Worm (Caenorhabditis elegans) whole organism, L4 larva: ENCODE results near the gene cutl-21.

Experiments used
- D1046.2 ChIP-seq: fragments of 200-800 bp; sonication (Bioruptor generic); IDR thresholded peaks from 2 replicates; pipeline ENCODE4 v1.3.6; 2022; ENCODE audit warnings: missing genetic modification characterization, missing compliant biosample characterization
- F49E8.2 ChIP-seq: sonication (generic microtip); optimal IDR thresholded peaks from 2 replicates; lab custom pipeline; 2016; ENCODE audit warnings: missing compliant biosample characterization, mild to moderate bottlenecking, missing genetic modification characterization, borderline replicate concordance
- T20F7.1 ChIP-seq: fragments of 200-800 bp; sonication (Bioruptor generic); optimal IDR thresholded peaks from 2 replicates; lab custom pipeline; 2018; ENCODE audit warnings: mild to moderate bottlenecking, missing genetic modification characterization, missing compliant biosample characterization
- Y105C5A.15 ChIP-seq: fragments of 200-800 bp; sonication (Bioruptor generic); IDR thresholded peaks from 2 replicates; pipeline ENCODE4 v1.3.6; 2022; ENCODE audit warnings: missing genetic modification characterization, missing compliant biosample characterization
- Y75B8A.6 ChIP-seq: fragments of 200-800 bp; sonication (Bioruptor generic); IDR thresholded peaks from 2 replicates; pipeline ENCODE4 v1.3.6; 2022; ENCODE audit warnings: missing genetic modification reagents, missing genetic modification characterization, missing compliant biosample characterization
- attf-4 ChIP-seq: sonication (generic microtip); optimal IDR thresholded peaks from 3 replicates; lab custom pipeline; 2017; ENCODE audit warnings: missing biosample characterization, missing genetic modification characterization
- ceh-32 ChIP-seq: sonication (generic microtip); optimal IDR thresholded peaks from 2 replicates; lab custom pipeline; 2016; ENCODE audit warnings: mild to moderate bottlenecking, missing genetic modification characterization, missing compliant biosample characterization; ENCODE audit not compliant: poor library complexity
- ceh-62 ChIP-seq: sonication (generic microtip); optimal IDR thresholded peaks from 2 replicates; lab custom pipeline; 2017; ENCODE audit warnings: missing biosample characterization, missing genetic modification characterization
- ceh-82 ChIP-seq: sonication (generic microtip); optimal IDR thresholded peaks from 2 replicates; lab custom pipeline; 2017; ENCODE audit warnings: missing biosample characterization, missing genetic modification characterization
- cey-2 ChIP-seq: sonication (generic microtip); optimal IDR thresholded peaks from 3 replicates; lab custom pipeline; 2017; ENCODE audit warnings: missing genetic modification characterization, mild to moderate bottlenecking, missing compliant biosample characterization, antibody characterized with exemption, borderline replicate concordance; ENCODE audit not compliant: insufficient read depth
- daf-12 ChIP-seq: fragments of 150-350 bp; optimal IDR thresholded peaks from 2 replicates; lab custom pipeline; 2014; ENCODE audit warnings: missing biosample characterization, missing genetic modification reagents, missing genetic modification characterization
- daf-8 ChIP-seq: fragments of 200-800 bp; sonication (Bioruptor generic); IDR thresholded peaks from 2 replicates; pipeline ENCODE4 v1.3.6; 2022; ENCODE audit warnings: missing genetic modification characterization, missing compliant biosample characterization
- dmd-6 ChIP-seq: fragments of 200-800 bp; sonication (Bioruptor generic); IDR thresholded peaks from 2 replicates; pipeline ENCODE4 v1.3.6; 2022; ENCODE audit warnings: missing genetic modification reagents, missing genetic modification characterization, missing compliant biosample characterization
- dmd-8 ChIP-seq: fragments of 200-800 bp; sonication (Bioruptor generic); IDR thresholded peaks from 2 replicates; pipeline ENCODE4 v1.3.6; 2022; ENCODE audit warnings: missing genetic modification characterization, missing compliant biosample characterization
- dmd-9 ChIP-seq: fragments of 200-800 bp; sonication (Bioruptor generic); IDR thresholded peaks from 2 replicates; pipeline ENCODE4 v1.3.6; 2022; ENCODE audit warnings: missing genetic modification reagents, missing genetic modification characterization, missing compliant biosample characterization
- duxl-1 ChIP-seq: sonication (generic microtip); optimal IDR thresholded peaks from 2 replicates; lab custom pipeline; 2016; ENCODE audit warnings: mild to moderate bottlenecking, missing genetic modification characterization, moderate library complexity, missing compliant biosample characterization; ENCODE audit not compliant: poor library complexity
- dve-1 ChIP-seq: sonication (generic microtip); optimal IDR thresholded peaks from 2 replicates; lab custom pipeline; 2017; ENCODE audit warnings: antibody characterized with exemption, mild to moderate bottlenecking, missing genetic modification characterization, missing compliant biosample characterization; ENCODE audit not compliant: insufficient read depth
- egl-27 ChIP-seq: sonication (generic microtip); optimal IDR thresholded peaks from 3 replicates; lab custom pipeline; 2017; ENCODE audit warnings: missing biosample characterization, missing genetic modification reagents, missing genetic modification characterization
- gei-8 ChIP-seq: fragments of 200-800 bp; sonication (Bioruptor generic); optimal IDR thresholded peaks from 2 replicates; lab custom pipeline; 2018; ENCODE audit warnings: mild to moderate bottlenecking, missing genetic modification characterization, missing compliant biosample characterization
- hif-1 ChIP-seq, 2 experiments: sonication (generic microtip); optimal IDR thresholded peaks; 2 replicates each; lab custom pipeline; 2016 to 2017; ENCODE audit warnings: missing compliant biosample characterization in 2 of 2, missing genetic modification characterization in 2 of 2, missing genetic modification reagents in 2 of 2, missing genotype in 2 of 2, mild to moderate bottlenecking in 1 of 2
- hlh-11 ChIP-seq: fragments of 200-800 bp; sonication (Bioruptor generic); optimal IDR thresholded peaks from 2 replicates; lab custom pipeline; 2018; ENCODE audit warnings: mild to moderate bottlenecking, missing genetic modification characterization, missing compliant biosample characterization
- hlh-30 ChIP-seq: sonication (generic microtip); optimal IDR thresholded peaks from 2 replicates; lab custom pipeline; 2017; ENCODE audit warnings: antibody characterized with exemption, mild to moderate bottlenecking, missing genetic modification characterization, missing compliant biosample characterization; ENCODE audit not compliant: insufficient read depth
- hmg-1.1 ChIP-seq: fragments of 200-800 bp; sonication (Bioruptor generic); IDR thresholded peaks from 2 replicates; pipeline ENCODE4 v1.3.6; 2022; ENCODE audit warnings: missing genetic modification reagents, missing genetic modification characterization, missing compliant biosample characterization
- lin-29 ChIP-seq: fragments of 200-800 bp; sonication (Bioruptor generic); IDR thresholded peaks from 2 replicates; pipeline ENCODE4 v1.3.6; 2022; ENCODE audit warnings: missing genetic modification reagents, missing genetic modification characterization, missing compliant biosample characterization
- lir-3 ChIP-seq: sonication (generic microtip); optimal IDR thresholded peaks from 2 replicates; lab custom pipeline; 2016; ENCODE audit warnings: mild to moderate bottlenecking, missing genetic modification characterization, missing compliant biosample characterization
- lsy-2 ChIP-seq, 2 experiments: fragments of 150-350 bp in 1 of 2; sonication (generic microtip) in 1 of 2; optimal IDR thresholded peaks; 2 replicates each; lab custom pipeline; 2014 to 2017; ENCODE audit warnings: missing biosample characterization in 2 of 2, missing genetic modification characterization in 2 of 2
- madf-9 ChIP-seq: fragments of 200-800 bp; sonication (Bioruptor generic); conservative IDR thresholded peaks from 2 replicates; pipeline ENCODE4 v1.3.6; 2022; ENCODE audit warnings: missing genetic modification reagents, missing genetic modification characterization, missing compliant biosample characterization
- mdl-1 ChIP-seq, 2 experiments: fragments of 150-350 bp in 1 of 2; sonication (generic microtip) in 1 of 2; optimal IDR thresholded peaks; 2 replicates each; lab custom pipeline; 2014 to 2017; ENCODE audit warnings: missing biosample characterization in 2 of 2, missing genetic modification characterization in 2 of 2
- mep-1 ChIP-seq: fragments of 150-350 bp; sonication (generic microtip); optimal IDR thresholded peaks from 3 replicates; lab custom pipeline; 2014; ENCODE audit warnings: missing biosample characterization, missing genetic modification characterization
- mes-2 ChIP-seq: sonication (generic microtip); optimal IDR thresholded peaks from 2 replicates; lab custom pipeline; 2016; ENCODE audit warnings: missing genotype, mild to moderate bottlenecking, missing genetic modification characterization, missing compliant biosample characterization; ENCODE audit not compliant: poor library complexity, severe bottlenecking
- mxl-2 ChIP-seq: fragments of 200-800 bp; sonication (Bioruptor generic); conservative IDR thresholded peaks from 2 replicates; pipeline ENCODE4 v1.3.6; 2022; ENCODE audit warnings: missing genetic modification reagents, missing genetic modification characterization, missing compliant biosample characterization
- mxl-3 ChIP-seq: fragments of 200-800 bp; sonication (Bioruptor generic); optimal IDR thresholded peaks from 2 replicates; lab custom pipeline; 2018; ENCODE audit warnings: mild to moderate bottlenecking, missing genetic modification characterization, missing compliant biosample characterization
- nhr-102 ChIP-seq: sonication (generic microtip); optimal IDR thresholded peaks from 2 replicates; lab custom pipeline; 2016; ENCODE audit warnings: mild to moderate bottlenecking, missing genetic modification characterization, moderate library complexity, missing compliant biosample characterization
- nhr-11 ChIP-seq: fragments of 150-350 bp; optimal IDR thresholded peaks from 2 replicates; lab custom pipeline; 2014; ENCODE audit warnings: missing biosample characterization, missing genetic modification characterization
- nhr-28 ChIP-seq: fragments of 150-350 bp; optimal IDR thresholded peaks from 2 replicates; lab custom pipeline; 2014; ENCODE audit warnings: missing biosample characterization, missing genetic modification characterization
- nhr-42 ChIP-seq: fragments of 200-800 bp; sonication (Bioruptor generic); IDR thresholded peaks from 2 replicates; pipeline ENCODE4 v1.3.6; 2022; ENCODE audit warnings: missing genetic modification characterization, missing compliant biosample characterization
- rbr-2 ChIP-seq: sonication (generic microtip); optimal IDR thresholded peaks from 2 replicates; lab custom pipeline; 2016; ENCODE audit warnings: missing genotype, missing genetic modification characterization, missing compliant biosample characterization
- skn-1 ChIP-seq: fragments of 150-350 bp; optimal IDR thresholded peaks from 2 replicates; lab custom pipeline; 2014; ENCODE audit warnings: missing biosample characterization, missing genetic modification characterization
- snpc-1.2 ChIP-seq: fragments of 200-800 bp; sonication (Bioruptor generic); IDR thresholded peaks from 2 replicates; pipeline ENCODE4 v1.3.6; 2022; ENCODE audit warnings: missing genetic modification reagents, missing genetic modification characterization, missing compliant biosample characterization
- tra-1 ChIP-seq: fragments of 200-800 bp; sonication (Bioruptor generic); IDR thresholded peaks from 2 replicates; pipeline ENCODE4 v1.3.6; 2022; ENCODE audit warnings: missing genetic modification reagents, missing genetic modification characterization, missing compliant biosample characterization
- unc-130 ChIP-seq: sonication (generic microtip); optimal IDR thresholded peaks from 2 replicates; lab custom pipeline; 2016; ENCODE audit warnings: missing genetic modification reagents, missing genetic modification characterization, missing compliant biosample characterization
- unc-62 ChIP-seq, 3 experiments: fragments of 150-350 bp in 1 of 3; sonication (generic microtip); optimal IDR thresholded peaks in 2 of 3; peaks in 1 of 3; 1 replicate in 1 of 3; 2 replicates in 2 of 3; lab custom pipeline; 2014 to 2017; ENCODE audit warnings: missing biosample characterization in 3 of 3, missing genetic modification characterization in 3 of 3, missing genetic modification reagents in 3 of 3, missing genotype in 1 of 3
- zag-1 ChIP-seq: fragments of 150-350 bp; optimal IDR thresholded peaks from 2 replicates; lab custom pipeline; 2014; ENCODE audit warnings: missing biosample characterization, missing genetic modification characterization
- zip-2 ChIP-seq: fragments of 150-350 bp; optimal IDR thresholded peaks from 2 replicates; lab custom pipeline; 2014; ENCODE audit warnings: missing biosample characterization, missing genetic modification characterization
- ztf-11 ChIP-seq: fragments of 150-350 bp; optimal IDR thresholded peaks from 2 replicates; lab custom pipeline; 2014; ENCODE audit warnings: missing biosample characterization, missing genetic modification characterization
- ztf-7 ChIP-seq: fragments of 150-350 bp; optimal IDR thresholded peaks from 2 replicates; lab custom pipeline; 2014; ENCODE audit warnings: missing biosample characterization, missing genetic modification characterization

cutl-21 gene

ce11 chrX:1021835-1022311, 17.7 kb downstream of the cutl-21 start (continued):
- TF ChIP-seq Y105C5A.15 (GFP tag; lab: Robert Waterston, UW) (no peak), hmg-1.1 (GFP tag; lab: Robert Waterston, UW) (peak; percentile 66), dmd-6 (no peak), mes-2 (tag; lab: Kevin White, UChicago) (no peak), madf-9 (GFP tag; lab: Robert Waterston, UW) (no peak), mxl-3 (GFP tag; lab: Kevin White, UChicago) (no peak), gei-8 (GFP tag; lab: Kevin White, UChicago) (no peak), lin-29 (GFP tag; lab: Robert Waterston, UW) (no peak), nhr-11 (tag; lab: Kevin White, UChicago) (no peak), snpc-1.2 (GFP tag; lab: Robert Waterston, UW) (no peak), zag-1 (no peak), mxl-2 (GFP tag; lab: Robert Waterston, UW) (no peak), tra-1 (no peak), dmd-9 (no peak), egl-27 (tag; lab: Kevin White, UChicago) (no peak), lir-3 (no peak), rbr-2 (tag; lab: Kevin White, UChicago) (peak; percentile 34), ceh-82 (tag; lab: Kevin White, UChicago) (no peak)

DNA sequence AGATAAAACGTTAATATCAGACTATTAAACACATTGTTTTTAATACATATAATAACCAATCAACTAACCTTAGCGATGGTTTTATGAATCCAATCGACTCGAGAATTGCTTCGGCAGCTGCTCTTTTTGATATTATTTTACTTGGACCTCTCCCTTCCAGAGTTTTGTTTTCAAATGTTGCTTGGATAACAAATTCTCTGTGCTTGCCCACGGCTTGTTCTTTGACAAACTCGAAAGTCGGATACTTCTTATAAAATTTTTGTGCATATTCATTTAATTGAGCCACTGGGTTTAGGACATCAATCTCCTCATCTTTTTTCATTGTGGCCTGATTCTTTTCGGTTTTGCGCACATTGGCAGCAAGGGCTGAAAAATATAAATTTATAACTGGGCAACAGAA, 20.9 kb downstream of the cutl-21 start, which contains the start of gene F55A4.3:
Gene F55A4.3, minus strand, starts transcription at position 101 of the 400 bp plus-strand sequence.
- no peak for TF ChIP-seq ztf-11 (tag; lab: Kevin White, UChicago)
- no peak for TF ChIP-seq F49E8.2 (tag; lab: Kevin White, UChicago)

ce11 chrX:1026722-1027121, 22.6 kb downstream of the cutl-21 start:
- TF ChIP-seq nhr-28 (tag; lab: Kevin White, UChicago), result peak; percentile 57
- peak; percentile 35 for TF ChIP-seq mxl-3 (GFP tag; lab: Kevin White, UChicago)
- no peak for TF ChIP-seq lin-29 (GFP tag; lab: Robert Waterston, UW)
- no peak for TF ChIP-seq tra-1
- no peak for TF ChIP-seq zip-2 (tag; lab: Kevin White, UChicago)
- no peak for TF ChIP-seq dmd-8 (GFP tag; lab: Robert Waterston, UW)
- peak; percentile 52 for TF ChIP-seq mep-1 (tag; lab: Kevin White, UChicago)
- peak in 1 of 2 experiments; percentile 68 for TF ChIP-seq mdl-1 (tag; optimal IDR thresholded peaks at IDR 0.05; lab: Kevin White, UChicago)
- TF ChIP-seq T20F7.1 (GFP tag; lab: Kevin White, UChicago), result no peak
- no peak for TF ChIP-seq daf-8 (GFP tag; lab: Robert Waterston, UW)
- no peak for TF ChIP-seq nhr-102 (tag; lab: Kevin White, UChicago)
- no peak for TF ChIP-seq ceh-62 (tag; lab: Kevin White, UChicago)
- no peak for TF ChIP-seq rbr-2 (tag; lab: Kevin White, UChicago)
- no peak for TF ChIP-seq cey-2 (tag; lab: Kevin White, UChicago)
- peak in 1 of 2 experiments; percentile 3 for TF ChIP-seq hif-1 (tag; optimal IDR thresholded peaks at IDR 0.05; lab: Kevin White, UChicago)
- no peak for TF ChIP-seq duxl-1 (tag; lab: Kevin White, UChicago)
- TF ChIP-seq dmd-9, result no peak
- TF ChIP-seq dve-1 (tag; lab: Kevin White, UChicago), result peak; percentile 12
- TF ChIP-seq unc-130 (GFP tag; lab: Kevin White, UChicago), result no peak
- TF ChIP-seq ztf-7 (tag; lab: Kevin White, UChicago), result no peak
- TF ChIP-seq skn-1 (tag; lab: Kevin White, UChicago), result no peak
- TF ChIP-seq unc-62 (GFP tag; optimal IDR thresholded peaks at IDR 0.05 in 1 of 2; lab: Kevin White, UChicago), result peak in 1 of 2 experiments; percentile 42
- TF ChIP-seq unc-62 (tag; optimal IDR thresholded peaks at IDR 0.05; lab: Kevin White, UChicago), result no peak
- peak; percentile 42 for TF ChIP-seq hlh-11 (tag; lab: Kevin White, UChicago)
- no peak for TF ChIP-seq nhr-42 (GFP tag; lab: Robert Waterston, UW)
- TF ChIP-seq mes-2 (tag; lab: Kevin White, UChicago), result no peak
- TF ChIP-seq attf-4 (tag; lab: Kevin White, UChicago), result no peak
- no peak for TF ChIP-seq D1046.2 (GFP tag; lab: Robert Waterston, UW)
- TF ChIP-seq lsy-2 (tag; optimal IDR thresholded peaks at IDR 0.05; lab: Kevin White, UChicago), result peak in 1 of 2 experiments; percentile 7
- TF ChIP-seq daf-12 (tag; lab: Kevin White, UChicago), result no peak
- TF ChIP-seq Y75B8A.6 (GFP tag; lab: Robert Waterston, UW), result no peak
- TF ChIP-seq ceh-82 (tag; lab: Kevin White, UChicago), result no peak
- TF ChIP-seq hlh-30, result peak; percentile 91
- no peak for TF ChIP-seq ceh-32 (tag; lab: Kevin White, UChicago)
